Worm (Caenorhabditis elegans): ENCODE results near the gene frpr-14.

ce11 chrII:675822-676221, 25.1 kb downstream of the frpr-14 start:
- no peak for TF ChIP-seq tbx-2 (tag; optimal IDR thresholded peaks at IDR 0.05)
- TF ChIP-seq elt-1 (tag; optimal IDR thresholded peaks at IDR 0.05) = no peak
- no peak for TF ChIP-seq elt-2 (tag; optimal IDR thresholded peaks at IDR 0.05)
- TF ChIP-seq snpc-4 (tag; optimal IDR thresholded peaks at IDR 0.05) = no peak
- TF ChIP-seq nhr-11 (tag; optimal IDR thresholded peaks at IDR 0.05) = no peak
- TF ChIP-seq nhr-12 (tag; optimal IDR thresholded peaks at IDR 0.05) = no peak
- TF ChIP-seq ZK546.5 (tag; optimal IDR thresholded peaks at IDR 0.05) = no peak
- no peak for TF ChIP-seq nhr-77 (tag; optimal IDR thresholded peaks at IDR 0.05)
- TF ChIP-seq fkh-10 (GFP tag; optimal IDR thresholded peaks at IDR 0.05) = no peak
- no peak for TF ChIP-seq nhr-237 (tag; optimal IDR thresholded peaks at IDR 0.05)
- no peak for TF ChIP-seq ceh-16 (tag; optimal IDR thresholded peaks at IDR 0.05)
- TF ChIP-seq mml-1 (tag; optimal IDR thresholded peaks at IDR 0.05) = no peak
- no peak for TF ChIP-seq nhr-28 (tag; optimal IDR thresholded peaks at IDR 0.05)

All from whole organism, L3 larva.